Worm (Caenorhabditis elegans) whole organism, late embryonic: ENCODE results near the gene mrp-7.

Experiments used
- ama-1 ChIP-seq: fragments of 150-350 bp; optimal IDR thresholded peaks from 2 replicates; lab custom pipeline; 2014
- tbx-2 ChIP-seq: sonication (generic microtip); optimal IDR thresholded peaks from 2 replicates; lab custom pipeline; 2016; ENCODE audit warnings: missing genetic modification characterization, missing compliant biosample characterization
- ztf-16 ChIP-seq: sonication (generic microtip); optimal IDR thresholded peaks from 2 replicates; lab custom pipeline; 2017; ENCODE audit warnings: missing genetic modification characterization, missing compliant biosample characterization

DNA sequence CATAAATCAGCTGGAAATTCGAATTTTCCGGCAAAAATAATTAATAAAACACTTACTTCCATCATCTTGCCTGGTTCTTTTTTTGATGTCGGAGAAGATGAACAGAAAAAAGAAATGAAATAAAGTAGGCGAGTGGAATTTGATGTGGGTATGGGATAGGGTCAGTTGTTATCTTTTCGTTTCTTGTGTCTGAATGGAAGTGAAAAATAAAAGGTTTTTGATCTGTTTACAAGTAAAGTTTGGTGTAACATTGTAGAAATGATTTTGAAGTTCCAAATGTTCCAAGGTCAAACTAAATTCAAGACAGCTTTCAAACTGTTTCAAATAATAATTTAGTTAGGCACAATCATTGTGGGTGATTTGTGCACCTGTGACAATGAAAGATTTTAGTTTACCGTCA lies 62.8 kb downstream of the mrp-7 start, which contains the start of gene W04E12.7:
- TF ChIP-seq ama-1 (no peak), tbx-2 (no peak), ztf-16 (tag; lab: Kevin White, UChicago) (no peak)
